Fruit fly (Drosophila melanogaster): Measurements from ENCODE around the gene CG31709.

Gene CG31709

dm6 chr2L:9567398-9567856, 12.0 kb downstream of the CG31709 start (continued):
- TF ChIP-seq CG16779 (GFP tag; IDR thresholded peaks at IDR 0.05) (peak; percentile 97), ato (GFP tag; IDR thresholded peaks at IDR 0.05; ENCODE audit: partially characterized antibody) (no peak), Atf-2 (GFP tag; optimal IDR thresholded peaks at IDR 0.05) (peak; percentile 82), zfh1 (GFP tag; IDR thresholded peaks at IDR 0.05) (peak; percentile 95), Trl (optimal IDR thresholded peaks at IDR 0.05) (peak; percentile 74 to 86), Trl (GFP tag; optimal IDR thresholded peaks at IDR 0.05) (peak; percentile 95), Doc2 (GFP tag; IDR thresholded peaks at IDR 0.05) (peak; percentile 61; the same call in 1 of the 2 replicates), CG12659 (GFP tag; optimal IDR thresholded peaks at IDR 0.05) (peak; percentile 99), CG18599 (GFP tag; optimal IDR thresholded peaks at IDR 0.05) (peak; percentile 98), pum (GFP tag; optimal IDR thresholded peaks at IDR 0.05) (peak; percentile 73), D19A (tag; optimal IDR thresholded peaks at IDR 0.05) (peak; percentile 89), CG1529 (GFP tag; optimal IDR thresholded peaks at IDR 0.05) (peak; percentile 98), CG10274 (GFP tag; optimal IDR thresholded peaks at IDR 0.05) (peak; percentile 95), pho (GFP tag; optimal IDR thresholded peaks at IDR 0.05) (peak; percentile 90), Ptx1 (GFP tag; IDR thresholded peaks at IDR 0.05) (peak; percentile 89), CG1832 (GFP tag; optimal IDR thresholded peaks at IDR 0.05) (no peak), phol (tag; optimal IDR thresholded peaks at IDR 0.05) (peak; percentile 88), CG2116 (GFP tag; optimal IDR thresholded peaks at IDR 0.05) (peak; percentile 94), CG3163 (GFP tag; optimal IDR thresholded peaks at IDR 0.05) (peak; percentile 84), CG2889 (GFP tag; IDR thresholded peaks at IDR 0.05) (peak; percentile 63; the same call in 2 of the 3 replicates), chinmo (GFP tag; IDR thresholded peaks at IDR 0.05; ENCODE audit: partially characterized antibody) (peak; percentile 92; the same call in 3 of the 4 replicates), Rfx (GFP tag; IDR thresholded peaks at IDR 0.05) (peak; percentile 98), unpg (GFP tag; optimal IDR thresholded peaks at IDR 0.05) (peak; percentile 98), jumu (GFP tag; optimal IDR thresholded peaks at IDR 0.05) (peak; percentile 64), so (GFP tag; IDR thresholded peaks at IDR 0.05) (peak; percentile 99), CG12236 (GFP tag; optimal IDR thresholded peaks at IDR 0.05) (peak; percentile 95), Hr78 (GFP tag; optimal IDR thresholded peaks at IDR 0.05) (peak in 1 of 2 experiments; percentile 85), CG7928 (GFP tag; optimal IDR thresholded peaks at IDR 0.05) (peak; percentile 80), cad (GFP tag; optimal IDR thresholded peaks at IDR 0.05) (no peak), CG11085 (GFP tag; IDR thresholded peaks at IDR 0.05) (peak; percentile 91), trh (GFP tag; optimal IDR thresholded peaks at IDR 0.05) (peak; percentile 96), CG11093 (GFP tag; IDR thresholded peaks at IDR 0.05) (peak; percentile 33; the same call in 1 of the 3 replicates), crp (GFP tag; optimal IDR thresholded peaks at IDR 0.05) (peak in 1 of 2 experiments; percentile 70), CG17829 (tag; optimal IDR thresholded peaks at IDR 0.05) (peak; percentile 94), CG11723 (GFP tag; optimal IDR thresholded peaks at IDR 0.05) (peak; percentile 99), CG16813 (GFP tag; IDR thresholded peaks at IDR 0.05; ENCODE audit: partially characterized antibody) (no peak), Hmx (GFP tag; optimal IDR thresholded peaks at IDR 0.05) (peak; percentile 42), Nf-YC (tag; optimal IDR thresholded peaks at IDR 0.05) (peak; percentile 88), CG8924 (tag; optimal IDR thresholded peaks at IDR 0.05) (peak; percentile 94), MTF-1 (GFP tag; optimal IDR thresholded peaks at IDR 0.05; ENCODE audit: borderline replicate concordance) (peak; percentile 100), CG32767 (GFP tag; IDR thresholded peaks at IDR 0.05) (peak; percentile 94), al (GFP tag; IDR thresholded peaks at IDR 0.05) (peak; percentile 89), Hr51 (GFP tag; optimal IDR thresholded peaks at IDR 0.05) (peak; percentile 92 to 97), CG31224 (GFP tag; IDR thresholded peaks at IDR 0.05) (peak; percentile 90), Neu2 (GFP tag; optimal IDR thresholded peaks at IDR 0.05; ENCODE audit: borderline replicate concordance) (no peak), CG14667 (GFP tag; IDR thresholded peaks at IDR 0.05) (peak; percentile 57; the same call in 1 of the 2 replicates), fd64A (GFP tag; optimal IDR thresholded peaks at IDR 0.05) (peak; percentile 100), twi (tag; optimal IDR thresholded peaks at IDR 0.05) (peak; percentile 87), CG15514 (GFP tag; optimal IDR thresholded peaks at IDR 0.05) (peak; percentile 96), pita (GFP tag; optimal IDR thresholded peaks at IDR 0.05) (no peak)

All from whole organism, embryonic.